Worm (Caenorhabditis elegans): ENCODE data around the gene str-85.

DNA sequence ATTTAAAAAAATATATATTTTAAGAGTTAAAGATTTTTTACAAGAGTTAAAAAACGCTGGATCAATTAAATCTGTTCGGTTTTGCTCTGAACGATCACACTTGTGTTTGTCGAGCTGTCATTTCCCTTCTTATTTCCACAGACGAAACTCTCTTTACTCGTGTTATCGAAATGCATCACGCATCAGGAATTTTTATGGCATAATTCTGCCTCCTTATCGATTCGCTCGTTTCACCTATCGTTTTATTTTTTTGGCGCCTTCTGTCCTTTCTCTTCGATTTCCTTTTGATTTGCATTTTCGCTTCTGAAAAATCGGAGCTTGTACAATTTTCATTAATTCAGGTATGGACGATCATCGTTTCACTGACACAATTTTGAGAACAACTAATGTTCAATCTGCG lies 37.3 kb downstream of the str-85 start:
- TF ChIP-seq aly-2 (tag; optimal IDR thresholded peaks at IDR 0.05) (no peak), lsy-2 (tag; optimal IDR thresholded peaks at IDR 0.05) (no peak), snpc-4 (tag; optimal IDR thresholded peaks at IDR 0.05) (no peak), nhr-10 (tag; optimal IDR thresholded peaks at IDR 0.05) (no peak), nhr-129 (tag; optimal IDR thresholded peaks at IDR 0.05) (no peak)
